Fruit fly (Drosophila melanogaster): ENCODE results near the gene GstT3.

The GstT3 gene

DNA sequence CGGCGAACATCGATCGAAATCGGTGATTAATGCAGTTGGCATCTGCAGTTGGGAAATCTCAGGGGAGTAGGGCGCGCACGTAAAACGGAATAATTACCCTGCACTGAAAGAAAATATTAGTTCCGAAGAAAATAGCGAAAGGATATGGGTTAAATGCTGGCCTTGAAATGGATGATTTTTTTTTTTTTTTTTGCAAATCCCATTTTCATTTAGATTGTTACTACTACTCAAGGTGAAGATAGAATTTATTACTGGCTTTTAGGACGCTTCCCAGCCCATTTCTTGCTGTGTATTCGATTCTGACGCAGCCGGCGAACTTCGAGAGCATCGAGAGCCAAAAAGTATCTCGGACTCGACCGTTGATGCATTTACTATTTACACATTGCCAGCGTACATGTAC is 51.8 kb downstream of the GstT3 start (continued):
- TF ChIP-seq Rfx (GFP tag; IDR thresholded peaks at IDR 0.05) (peak; percentile 37; the same call in 1 of the 2 replicates), Oli (tag; optimal IDR thresholded peaks at IDR 0.05) (peak; percentile 64), Myb (GFP tag; optimal IDR thresholded peaks at IDR 0.05) (peak; percentile 17), Xrp1 (GFP tag; IDR thresholded peaks at IDR 0.05) (peak; percentile 51; the same call in 1 of the 2 replicates), Ptx1 (GFP tag; IDR thresholded peaks at IDR 0.05) (peak; percentile 60), jing (GFP tag; optimal IDR thresholded peaks at IDR 0.05) (peak; percentile 2), Fer3 (tag; optimal IDR thresholded peaks at IDR 0.05) (no peak), Sox102F (GFP tag; optimal IDR thresholded peaks at IDR 0.05) (peak; percentile 76), CG12155 (GFP tag; optimal IDR thresholded peaks at IDR 0.05) (peak; percentile 9), PHDP (tag; optimal IDR thresholded peaks at IDR 0.05) (peak; percentile 43), CG10979 (tag; optimal IDR thresholded peaks at IDR 0.05) (peak; percentile 60), sisA (GFP tag; IDR thresholded peaks at IDR 0.05) (peak; percentile 38; the same call in 1 of the 2 replicates), CG14710 (tag; optimal IDR thresholded peaks at IDR 0.05) (no peak), Dip3 (GFP tag; optimal IDR thresholded peaks at IDR 0.05) (no peak), chm (GFP tag; IDR thresholded peaks at IDR 0.05) (no peak), croc (GFP tag; conservative IDR thresholded peaks at IDR 0.05) (peak; percentile 26; the same call in 1 of the 3 replicates), wor (GFP tag; IDR thresholded peaks at IDR 0.05) (peak; percentile 40; the same call in 1 of the 2 replicates), cwo (GFP tag; optimal IDR thresholded peaks at IDR 0.05) (no peak), Hr3 (GFP tag; optimal IDR thresholded peaks at IDR 0.05) (peak; percentile 50), CG4282 (GFP tag; optimal IDR thresholded peaks at IDR 0.05) (no peak), gem (tag; optimal IDR thresholded peaks at IDR 0.05) (peak; percentile 68), CG10267 (tag; optimal IDR thresholded peaks at IDR 0.05) (peak; percentile 2), cg (GFP tag; optimal IDR thresholded peaks at IDR 0.05) (no peak), CG32532 (GFP tag; IDR thresholded peaks at IDR 0.05) (0 out of 2 replicates have a peak, but pooled peaks have one; percentile 13), HLH3B (GFP tag; IDR thresholded peaks at IDR 0.05) (peak; percentile 42; the same call in 1 of the 2 replicates), CG1233 (GFP tag; optimal IDR thresholded peaks at IDR 0.05) (peak; percentile 9), Dbx (GFP tag; IDR thresholded peaks at IDR 0.05) (peak; percentile 14; the same call in 1 of the 3 replicates), ci (GFP tag; IDR thresholded peaks at IDR 0.05) (peak; percentile 80), CG4820 (GFP tag; optimal IDR thresholded peaks at IDR 0.05) (peak; percentile 27), pho (GFP tag; optimal IDR thresholded peaks at IDR 0.05) (no peak), CG3726 (GFP tag; IDR thresholded peaks at IDR 0.05) (no peak), CrebB (tag; optimal IDR thresholded peaks at IDR 0.05) (no peak), sens (GFP tag) (peak; percentile 92), Hmx (GFP tag; optimal IDR thresholded peaks at IDR 0.05) (no peak), Ada2b (GFP tag; IDR thresholded peaks at IDR 0.05) (peak; percentile 50), schlank (tag; optimal IDR thresholded peaks at IDR 0.05) (no peak), bcd (GFP tag; optimal IDR thresholded peaks at IDR 0.05) (peak; percentile 36), CG17359 (tag; optimal IDR thresholded peaks at IDR 0.05) (peak; percentile 53), ara (GFP tag; IDR thresholded peaks at IDR 0.05) (0 out of 2 replicates have a peak, but pooled peaks have one; percentile 43), CG42726 (GFP tag; IDR thresholded peaks at IDR 0.05; ENCODE audit: partially characterized antibody) (no peak), Jarid2 (GFP tag; optimal IDR thresholded peaks at IDR 0.05) (no peak), fd96Cb (tag; optimal IDR thresholded peaks at IDR 0.05) (peak; percentile 46), Spps (tag; optimal IDR thresholded peaks at IDR 0.05) (no peak), CG16813 (GFP tag; IDR thresholded peaks at IDR 0.05; ENCODE audit: partially characterized antibody) (no peak), Opbp (GFP tag; IDR thresholded peaks at IDR 0.05; ENCODE audit: partially characterized antibody) (no peak), MESR4 (GFP tag; optimal IDR thresholded peaks at IDR 0.05) (no peak), Abd-B (GFP tag; optimal IDR thresholded peaks at IDR 0.05) (no peak), CG3065 (GFP tag; optimal IDR thresholded peaks at IDR 0.05) (no peak), grau (tag; optimal IDR thresholded peaks at IDR 0.05) (peak; percentile 52), Camta (GFP tag; optimal IDR thresholded peaks at IDR 0.05) (peak; percentile 22), CG3407 (GFP tag; optimal IDR thresholded peaks at IDR 0.05) (no peak)

Measured in whole organism, embryonic.